Worm (Caenorhabditis elegans) whole organism, L4/young adult: ENCODE results near the gene atf-2.

ENCODE experiments used
- W03F9.2 ChIP-seq: fragments of 150-350 bp; optimal IDR thresholded peaks from 2 replicates; lab custom pipeline; 2014; ENCODE audit warnings: missing biosample characterization, missing genetic modification characterization
- dao-5 ChIP-seq: sonication (generic microtip); optimal IDR thresholded peaks from 2 replicates; lab custom pipeline; 2016; ENCODE audit warnings: missing genotype, missing genetic modification characterization, moderate library complexity, missing compliant biosample characterization
- him-1 ChIP-seq: sonication (generic microtip); optimal IDR thresholded peaks from 2 replicates; lab custom pipeline; 2016; ENCODE audit warnings: missing genotype, missing genetic modification reagents, missing genetic modification characterization, missing compliant biosample characterization

The atf-2 gene

ce11 chrII:8796391-8796790 lies 44.6 kb downstream of the atf-2 start:
- TF ChIP-seq dao-5, result no peak
- TF ChIP-seq him-1 (tag; lab: Kevin White, UChicago), result peak; percentile 90
- TF ChIP-seq W03F9.2, result peak; percentile 6

DNA sequence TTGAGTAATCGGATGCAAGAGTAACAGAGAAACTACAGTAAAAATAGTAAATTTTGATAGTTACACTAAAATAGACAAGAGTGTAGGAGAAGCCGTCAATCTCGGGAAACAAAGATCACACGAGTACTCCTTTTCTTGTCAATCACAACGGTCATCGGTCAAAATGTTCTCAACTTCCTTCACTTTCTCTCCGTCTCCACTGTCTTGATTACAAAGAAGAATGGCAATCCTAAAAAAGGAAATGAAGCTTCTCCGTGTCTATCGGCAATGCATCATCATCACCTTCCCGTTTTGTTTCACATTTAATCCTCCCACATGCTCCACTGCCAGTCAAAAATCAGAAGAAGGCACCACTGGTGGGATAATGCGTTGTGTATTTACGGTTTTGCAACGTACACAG lies 47.9 kb downstream of the atf-2 start:
- TF ChIP-seq W03F9.2 (no peak), dao-5 (no peak), him-1 (tag; lab: Kevin White, UChicago) (no peak)

DNA sequence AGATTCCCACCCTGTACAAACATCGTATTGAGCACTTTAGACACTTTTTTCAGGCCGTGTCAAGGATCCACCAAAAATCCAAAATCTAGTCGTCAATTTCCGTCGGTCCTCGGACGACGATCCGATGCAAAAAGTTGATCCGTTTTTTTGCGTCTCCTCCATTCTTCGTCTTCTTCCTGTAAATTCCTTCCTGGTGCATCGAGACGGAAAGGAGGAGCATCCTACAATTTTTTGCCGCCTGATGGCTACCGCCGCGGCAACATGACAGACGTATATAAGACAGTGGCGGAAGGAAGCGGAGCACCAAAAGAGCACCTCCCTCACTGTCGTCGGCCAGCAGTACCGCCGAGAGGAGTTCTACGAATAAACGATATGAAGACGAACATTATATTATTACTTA lies 49.0 kb downstream of the atf-2 start, which contains the start of gene appg-2:
Gene appg-2, plus strand, starts transcription at position 301 of the 400 bp plus-strand sequence.
- no peak for TF ChIP-seq dao-5
- no peak for TF ChIP-seq W03F9.2
- no peak for TF ChIP-seq him-1 (tag; lab: Kevin White, UChicago)
